Fruit fly (Drosophila melanogaster) whole organism, adult: Measurements from ENCODE around the gene SkpD.
A peak's percentile ranks its signal among the peaks of the same experiment; 100 is the strongest.

ENCODE experiments used
- CG11617 ChIP-seq: fragments of 200-800 bp; sonication (Bioruptor generic); optimal IDR thresholded peaks from 2 replicates; lab custom pipeline; 2017; ENCODE audit warnings: mild to moderate bottlenecking, missing biosample characterization, missing genetic modification reagents, missing genetic modification characterization
- CG12768 ChIP-seq: fragments of 200-800 bp; sonication (Bioruptor generic); optimal IDR thresholded peaks from 2 replicates; lab custom pipeline; 2017; ENCODE audit warnings: missing biosample characterization, missing genetic modification characterization, mild to moderate bottlenecking, moderate library complexity, missing genetic modification reagents
- CG14711 ChIP-seq: fragments of 200-800 bp; sonication (Bioruptor generic); optimal IDR thresholded peaks from 2 replicates; lab custom pipeline; 2018; ENCODE audit warnings: missing biosample characterization, mild to moderate bottlenecking, missing genetic modification characterization, moderate library complexity
- CG1620 ChIP-seq: fragments of 200-800 bp; sonication (Bioruptor generic); optimal IDR thresholded peaks from 2 replicates; lab custom pipeline; 2016; ENCODE audit warnings: missing biosample characterization, missing genetic modification characterization
- CG33017 ChIP-seq: fragments of 200-800 bp; sonication (Bioruptor generic); optimal IDR thresholded peaks from 2 replicates; lab custom pipeline; 2018; ENCODE audit warnings: missing biosample characterization, mild to moderate bottlenecking, missing genetic modification characterization, moderate library complexity
- CG5204 ChIP-seq: fragments of 200-800 bp; sonication (Bioruptor generic); optimal IDR thresholded peaks from 2 replicates; lab custom pipeline; 2016; ENCODE audit warnings: missing biosample characterization, missing genetic modification characterization
- CG7045 ChIP-seq: fragments of 200-800 bp; sonication (Bioruptor generic); optimal IDR thresholded peaks from 2 replicates; lab custom pipeline; 2017; ENCODE audit warnings: missing biosample characterization, mild to moderate bottlenecking, missing genetic modification characterization
- CG7101 ChIP-seq: fragments of 200-800 bp; sonication (Bioruptor generic); optimal IDR thresholded peaks from 2 replicates; lab custom pipeline; 2018; ENCODE audit warnings: missing biosample characterization, mild to moderate bottlenecking, missing genetic modification characterization, moderate library complexity
- Clk ChIP-seq: fragments of 200-800 bp; sonication (Bioruptor generic); optimal IDR thresholded peaks from 2 replicates; lab custom pipeline; 2017; ENCODE audit warnings: missing biosample characterization, missing genetic modification characterization
- Crg-1 ChIP-seq: fragments of 200-800 bp; sonication (Bioruptor generic); optimal IDR thresholded peaks from 2 replicates; lab custom pipeline; 2016; ENCODE audit warnings: missing biosample characterization, missing genetic modification characterization
- Hr96 ChIP-seq: fragments of 200-800 bp; sonication (Bioruptor generic); optimal IDR thresholded peaks from 2 replicates; lab custom pipeline; 2016; ENCODE audit warnings: missing biosample characterization, missing genetic modification characterization
- Mnt ChIP-seq: fragments of 200-800 bp; sonication (Bioruptor generic); optimal IDR thresholded peaks from 2 replicates; lab custom pipeline; 2016; ENCODE audit warnings: missing biosample characterization, mild to moderate bottlenecking, missing genetic modification characterization
- bab1 ChIP-seq: fragments of 200-800 bp; sonication (Bioruptor generic); optimal IDR thresholded peaks from 3 replicates; lab custom pipeline; 2019; ENCODE audit warnings: missing biosample characterization, mild to moderate bottlenecking, missing genetic modification characterization, moderate library complexity
- cic ChIP-seq: fragments of 200-800 bp; sonication (Bioruptor generic); optimal IDR thresholded peaks from 2 replicates; lab custom pipeline; 2017; ENCODE audit warnings: missing biosample characterization, mild to moderate bottlenecking, missing genetic modification characterization, moderate library complexity
- cnc ChIP-seq, 2 experiments: fragments of >200 bp; optimal IDR thresholded peaks; 2 replicates each; lab custom pipeline; 2017
- kay ChIP-seq: fragments of 200-800 bp; sonication (Bioruptor generic); peaks from one replicate; lab custom pipeline; 2016; ENCODE audit warnings: missing biosample characterization, missing genetic modification characterization, borderline replicate concordance
- ovo ChIP-seq: fragments of 200-800 bp; sonication (Bioruptor generic); optimal IDR thresholded peaks from 2 replicates; lab custom pipeline; 2016; ENCODE audit warnings: missing biosample characterization, missing genetic modification characterization
- pad ChIP-seq: fragments of 200-800 bp; sonication (Bioruptor generic); optimal IDR thresholded peaks from 3 replicates; lab custom pipeline; 2017; ENCODE audit warnings: missing biosample characterization, missing genetic modification characterization, mild to moderate bottlenecking, moderate library complexity, missing genetic modification reagents
- tj ChIP-seq: fragments of 200-800 bp; sonication (Bioruptor generic); optimal IDR thresholded peaks from 3 replicates; lab custom pipeline; 2017; ENCODE audit warnings: missing biosample characterization, mild to moderate bottlenecking, missing genetic modification characterization, moderate library complexity
- toe ChIP-seq: fragments of 200-800 bp; sonication (Bioruptor generic); optimal IDR thresholded peaks from 2 replicates; lab custom pipeline; 2016; ENCODE audit warnings: missing biosample characterization, missing genetic modification characterization

Gene SkpD

DNA sequence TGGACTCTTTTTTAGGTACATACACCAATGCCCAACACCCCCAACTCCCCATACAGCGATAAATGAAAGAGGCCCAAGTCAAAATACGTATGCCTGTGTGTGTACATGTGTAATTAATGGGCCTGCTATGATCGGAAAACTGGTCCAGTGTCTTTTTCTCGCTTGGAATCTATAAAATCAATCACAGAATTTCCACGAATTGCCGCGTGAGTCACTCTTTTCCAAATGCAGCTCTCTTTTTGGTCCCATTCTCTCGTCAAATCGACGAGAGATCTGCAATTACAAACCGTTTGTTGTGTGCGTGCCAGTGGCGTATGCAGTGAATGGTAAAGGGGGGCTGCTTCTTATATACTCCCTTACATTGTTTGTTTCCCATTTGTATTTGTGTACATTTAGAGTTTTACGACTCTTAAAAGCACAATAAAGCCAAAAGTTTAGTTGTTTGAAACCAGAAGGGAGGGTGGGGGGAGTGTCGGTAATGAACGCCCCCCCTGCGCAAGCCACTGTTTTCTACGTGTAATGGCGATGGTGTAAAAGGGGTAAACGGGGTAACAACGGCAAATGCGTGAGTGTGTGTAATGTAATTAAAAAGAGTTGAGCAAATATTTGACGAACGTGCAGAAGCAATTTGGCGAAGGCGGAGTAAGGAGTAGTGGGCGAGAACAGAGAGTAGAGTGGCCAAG lies 34.3 kb downstream of the SkpD start:
- TF ChIP-seq CG5204 (GFP tag; lab: Kevin White, UChicago) (peak; percentile 84), CG33017 (tag; lab: Kevin White, UChicago) (peak; percentile 78), CG12768 (peak; percentile 82), CG14711 (tag; lab: Kevin White, UChicago) (peak; percentile 78), bab1 (GFP tag; lab: Kevin White, UChicago) (peak; percentile 93), kay (GFP tag; lab: Kevin White, UChicago) (no peak), Hr96 (GFP tag; lab: Kevin White, UChicago) (peak; percentile 87), tj (GFP tag; lab: Kevin White, UChicago) (peak; percentile 57), pad (GFP tag; lab: Kevin White, UChicago) (peak; percentile 99), Crg-1 (GFP tag; lab: Kevin White, UChicago) (peak; percentile 28), CG7101 (tag; lab: Kevin White, UChicago) (peak; percentile 78), cnc (optimal IDR thresholded peaks at IDR 0.05; lab: Kevin White, UChicago) (no peak), cic (GFP tag; lab: Kevin White, UChicago) (peak; percentile 7), CG11617 (GFP tag; lab: Kevin White, UChicago) (peak; percentile 71), CG7045 (peak; percentile 87), Mnt (GFP tag; lab: Kevin White, UChicago) (peak; percentile 65), CG1620 (GFP tag; lab: Kevin White, UChicago) (peak; percentile 83), ovo (GFP tag; lab: Kevin White, UChicago) (peak; percentile 62), toe (peak; percentile 88), Clk (GFP tag; lab: Kevin White, UChicago) (peak; percentile 68)

- no peak for TF ChIP-seq Crg-1 (GFP tag; lab: Kevin White, UChicago)
- TF ChIP-seq pad (GFP tag; lab: Kevin White, UChicago) = peak; percentile 42
- peak; percentile 31 for TF ChIP-seq toe
- TF ChIP-seq Hr96 (GFP tag; lab: Kevin White, UChicago) = peak; percentile 46
- TF ChIP-seq cic (GFP tag; lab: Kevin White, UChicago) = peak; percentile 18
- TF ChIP-seq CG14711 (tag; lab: Kevin White, UChicago) = peak; percentile 26
- TF ChIP-seq CG7101 (tag; lab: Kevin White, UChicago) = no peak
- TF ChIP-seq CG5204 (GFP tag; lab: Kevin White, UChicago) = peak; percentile 51
- peak; percentile 54 for TF ChIP-seq bab1 (GFP tag; lab: Kevin White, UChicago)
- TF ChIP-seq tj (GFP tag; lab: Kevin White, UChicago) = peak; percentile 55
- TF ChIP-seq Clk (GFP tag; lab: Kevin White, UChicago) = no peak
- TF ChIP-seq CG7045 = peak; percentile 30
- TF ChIP-seq CG12768 = peak; percentile 16
- peak; percentile 52 for TF ChIP-seq CG1620 (GFP tag; lab: Kevin White, UChicago)
- TF ChIP-seq CG33017 (tag; lab: Kevin White, UChicago) = no peak
- no peak for TF ChIP-seq cnc (optimal IDR thresholded peaks at IDR 0.05; lab: Kevin White, UChicago)
- TF ChIP-seq ovo (GFP tag; lab: Kevin White, UChicago) = peak; percentile 10
- no peak for TF ChIP-seq Mnt (GFP tag; lab: Kevin White, UChicago)
- no peak for TF ChIP-seq kay (GFP tag; lab: Kevin White, UChicago)
- TF ChIP-seq CG11617 (GFP tag; lab: Kevin White, UChicago) = peak; percentile 39
Observed at dm6 chrX:19848342-19848793, 35.8 kb downstream of the SkpD start.

DNA sequence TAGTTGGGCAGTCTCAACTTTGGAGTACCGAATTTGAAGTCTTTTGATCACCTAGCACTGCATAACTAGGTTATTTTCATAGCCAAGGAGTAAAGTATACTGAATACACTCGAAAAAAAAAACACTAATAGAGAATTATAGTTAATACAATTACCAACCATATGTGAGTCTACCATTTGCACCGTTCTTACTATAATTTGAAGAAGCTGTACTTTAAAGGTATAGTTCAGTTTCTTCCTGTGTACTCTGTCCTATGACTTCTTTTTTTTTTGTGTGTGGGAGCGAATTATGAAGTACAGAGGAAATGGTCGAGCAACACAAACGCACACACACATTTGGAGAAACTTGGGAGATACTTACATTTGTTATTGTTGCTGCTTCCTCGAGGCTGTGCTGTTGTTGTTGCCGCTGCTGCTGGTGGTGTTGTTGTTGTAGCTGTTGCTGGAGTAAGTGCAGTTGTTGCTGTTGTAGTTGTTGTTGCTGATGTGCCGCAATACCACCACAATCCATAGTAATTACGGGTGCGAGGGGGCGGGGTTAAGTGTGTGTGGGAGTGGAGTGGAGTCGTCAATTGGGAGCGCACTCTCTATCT lies 38.1 kb downstream of the SkpD start:
- TF ChIP-seq CG7045 = no peak
- no peak for TF ChIP-seq ovo (GFP tag; lab: Kevin White, UChicago)
- no peak for TF ChIP-seq Crg-1 (GFP tag; lab: Kevin White, UChicago)
- no peak for TF ChIP-seq cnc (optimal IDR thresholded peaks at IDR 0.05; lab: Kevin White, UChicago)
- no peak for TF ChIP-seq cic (GFP tag; lab: Kevin White, UChicago)
- peak; percentile 49 for TF ChIP-seq CG14711 (tag; lab: Kevin White, UChicago)
- no peak for TF ChIP-seq CG1620 (GFP tag; lab: Kevin White, UChicago)
- no peak for TF ChIP-seq kay (GFP tag; lab: Kevin White, UChicago)
- TF ChIP-seq CG7101 (tag; lab: Kevin White, UChicago) = no peak
- TF ChIP-seq pad (GFP tag; lab: Kevin White, UChicago) = no peak
- TF ChIP-seq bab1 (GFP tag; lab: Kevin White, UChicago) = peak; percentile 30
- TF ChIP-seq Hr96 (GFP tag; lab: Kevin White, UChicago) = no peak
- TF ChIP-seq CG12768 = no peak
- TF ChIP-seq CG33017 (tag; lab: Kevin White, UChicago) = no peak
- no peak for TF ChIP-seq tj (GFP tag; lab: Kevin White, UChicago)
- TF ChIP-seq CG11617 (GFP tag; lab: Kevin White, UChicago) = no peak
- TF ChIP-seq Mnt (GFP tag; lab: Kevin White, UChicago) = no peak

- peak; percentile 95 for TF ChIP-seq pad (GFP tag; lab: Kevin White, UChicago)
- peak; percentile 99 for TF ChIP-seq tj (GFP tag; lab: Kevin White, UChicago)
- no peak for TF ChIP-seq toe
- peak; percentile 39 for TF ChIP-seq ovo (GFP tag; lab: Kevin White, UChicago)
Observed at dm6 chrX:19851095-19851988, 38.8 kb downstream of the SkpD start.
